Worm (Caenorhabditis elegans) whole organism, L4 larva: ENCODE data around the gene ccd-5.
A peak's percentile ranks its signal among the peaks of the same experiment; 100 is the strongest.

ENCODE experiments used
- D1046.2 ChIP-seq: fragments of 200-800 bp; sonication (Bioruptor generic); IDR thresholded peaks from 2 replicates; pipeline ENCODE4 v1.3.6; 2022; ENCODE audit warnings: missing genetic modification characterization, missing compliant biosample characterization
- F26F4.8 ChIP-seq: fragments of 200-800 bp; sonication (Bioruptor generic); conservative IDR thresholded peaks from 2 replicates; pipeline ENCODE4 v1.3.6; 2022; ENCODE audit warnings: missing genetic modification characterization, missing compliant biosample characterization
- F37D6.2 ChIP-seq: sonication (generic microtip); optimal IDR thresholded peaks from 2 replicates; lab custom pipeline; 2016; ENCODE audit warnings: mild to moderate bottlenecking, missing genetic modification characterization, missing compliant biosample characterization
- F49E8.2 ChIP-seq: sonication (generic microtip); optimal IDR thresholded peaks from 2 replicates; lab custom pipeline; 2016; ENCODE audit warnings: missing compliant biosample characterization, mild to moderate bottlenecking, missing genetic modification characterization, borderline replicate concordance
- R02D3.7 ChIP-seq: fragments of 150-350 bp; sonication (generic microtip); optimal IDR thresholded peaks from 3 replicates; lab custom pipeline; 2014; ENCODE audit warnings: missing biosample characterization, missing genetic modification characterization
- Y75B8A.6 ChIP-seq: fragments of 200-800 bp; sonication (Bioruptor generic); IDR thresholded peaks from 2 replicates; pipeline ENCODE4 v1.3.6; 2022; ENCODE audit warnings: missing genetic modification reagents, missing genetic modification characterization, missing compliant biosample characterization
- ZK337.2 ChIP-seq: fragments of 200-800 bp; sonication (Bioruptor generic); IDR thresholded peaks from 2 replicates; pipeline ENCODE4 v1.3.6; 2022; ENCODE audit warnings: missing genetic modification reagents, missing genetic modification characterization, missing compliant biosample characterization
- ZK546.5 ChIP-seq, 2 experiments: sonication (generic microtip); optimal IDR thresholded peaks; 2 replicates each; lab custom pipeline; 2017; ENCODE audit warnings: missing biosample characterization in 2 of 2, missing genetic modification characterization in 2 of 2
- aly-2 ChIP-seq: sonication (generic microtip); optimal IDR thresholded peaks from 2 replicates; lab custom pipeline; 2018; ENCODE audit warnings: missing biosample characterization, missing genetic modification characterization
- ama-1 ChIP-seq: fragments of 150-350 bp; optimal IDR thresholded peaks from 2 replicates; lab custom pipeline; 2014; ENCODE audit warnings: inconsistent platforms, mixed read lengths
- arid-1 ChIP-seq: fragments of 200-800 bp; sonication (Bioruptor generic); conservative IDR thresholded peaks from 2 replicates; pipeline ENCODE4 v1.3.6; 2022; ENCODE audit warnings: missing genetic modification reagents, missing genetic modification characterization, missing compliant biosample characterization
- attf-4 ChIP-seq: sonication (generic microtip); optimal IDR thresholded peaks from 3 replicates; lab custom pipeline; 2017; ENCODE audit warnings: missing biosample characterization, missing genetic modification characterization
- ceh-28 ChIP-seq: fragments of 150-350 bp; optimal IDR thresholded peaks from 2 replicates; lab custom pipeline; 2014; ENCODE audit warnings: missing biosample characterization, missing genetic modification reagents, missing genetic modification characterization
- ces-1 ChIP-seq: fragments of 150-350 bp; sonication (generic microtip); optimal IDR thresholded peaks from 4 replicates; lab custom pipeline; 2014; ENCODE audit warnings: missing biosample characterization, missing genetic modification reagents, missing genetic modification characterization
- cey-2 ChIP-seq: sonication (generic microtip); optimal IDR thresholded peaks from 3 replicates; lab custom pipeline; 2017; ENCODE audit warnings: missing genetic modification characterization, mild to moderate bottlenecking, missing compliant biosample characterization, antibody characterized with exemption, borderline replicate concordance; ENCODE audit not compliant: insufficient read depth
- daf-12 ChIP-seq: fragments of 150-350 bp; optimal IDR thresholded peaks from 2 replicates; lab custom pipeline; 2014; ENCODE audit warnings: missing biosample characterization, missing genetic modification reagents, missing genetic modification characterization
- daf-19 ChIP-seq: fragments of 200-800 bp; sonication (Bioruptor generic); conservative IDR thresholded peaks from 2 replicates; pipeline ENCODE4 v1.3.6; 2022; ENCODE audit warnings: missing genetic modification characterization, missing compliant biosample characterization
- dmd-6 ChIP-seq: fragments of 200-800 bp; sonication (Bioruptor generic); IDR thresholded peaks from 2 replicates; pipeline ENCODE4 v1.3.6; 2022; ENCODE audit warnings: missing genetic modification reagents, missing genetic modification characterization, missing compliant biosample characterization
- dmd-8 ChIP-seq: fragments of 200-800 bp; sonication (Bioruptor generic); IDR thresholded peaks from 2 replicates; pipeline ENCODE4 v1.3.6; 2022; ENCODE audit warnings: missing genetic modification characterization, missing compliant biosample characterization
- dmd-9 ChIP-seq: fragments of 200-800 bp; sonication (Bioruptor generic); IDR thresholded peaks from 2 replicates; pipeline ENCODE4 v1.3.6; 2022; ENCODE audit warnings: missing genetic modification reagents, missing genetic modification characterization, missing compliant biosample characterization
- dpl-1 ChIP-seq: fragments of 150-350 bp; optimal IDR thresholded peaks from 2 replicates; lab custom pipeline; 2014; ENCODE audit warnings: missing biosample characterization, missing genetic modification reagents, missing genetic modification characterization
- duxl-1 ChIP-seq: sonication (generic microtip); optimal IDR thresholded peaks from 2 replicates; lab custom pipeline; 2016; ENCODE audit warnings: mild to moderate bottlenecking, missing genetic modification characterization, moderate library complexity, missing compliant biosample characterization; ENCODE audit not compliant: poor library complexity
- dve-1 ChIP-seq: sonication (generic microtip); optimal IDR thresholded peaks from 2 replicates; lab custom pipeline; 2017; ENCODE audit warnings: antibody characterized with exemption, mild to moderate bottlenecking, missing genetic modification characterization, missing compliant biosample characterization; ENCODE audit not compliant: insufficient read depth
- egl-27 ChIP-seq: sonication (generic microtip); optimal IDR thresholded peaks from 3 replicates; lab custom pipeline; 2017; ENCODE audit warnings: missing biosample characterization, missing genetic modification reagents, missing genetic modification characterization
- fkh-10 ChIP-seq: fragments of 150-350 bp; optimal IDR thresholded peaks from 2 replicates; lab custom pipeline; 2014; ENCODE audit warnings: missing biosample characterization, missing genetic modification reagents, missing genetic modification characterization
- fos-1 ChIP-seq: fragments of 150-350 bp; optimal IDR thresholded peaks from 2 replicates; lab custom pipeline; 2014; ENCODE audit warnings: missing biosample characterization, missing genetic modification characterization
- hlh-11 ChIP-seq: fragments of 200-800 bp; sonication (Bioruptor generic); optimal IDR thresholded peaks from 2 replicates; lab custom pipeline; 2018; ENCODE audit warnings: mild to moderate bottlenecking, missing genetic modification characterization, missing compliant biosample characterization
- hlh-30 ChIP-seq: sonication (generic microtip); optimal IDR thresholded peaks from 2 replicates; lab custom pipeline; 2017; ENCODE audit warnings: antibody characterized with exemption, mild to moderate bottlenecking, missing genetic modification characterization, missing compliant biosample characterization; ENCODE audit not compliant: insufficient read depth
- hmg-1.1 ChIP-seq: fragments of 200-800 bp; sonication (Bioruptor generic); IDR thresholded peaks from 2 replicates; pipeline ENCODE4 v1.3.6; 2022; ENCODE audit warnings: missing genetic modification reagents, missing genetic modification characterization, missing compliant biosample characterization
- lim-7 ChIP-seq: fragments of 200-800 bp; sonication (Bioruptor generic); IDR thresholded peaks from 2 replicates; pipeline ENCODE4 v1.3.6; 2022; ENCODE audit warnings: missing genetic modification characterization, missing compliant biosample characterization
- lin-13 ChIP-seq: fragments of 150-350 bp; optimal IDR thresholded peaks from 2 replicates; lab custom pipeline; 2014; ENCODE audit warnings: missing biosample characterization, missing genetic modification reagents, missing genetic modification characterization
- lin-29 ChIP-seq: fragments of 200-800 bp; sonication (Bioruptor generic); IDR thresholded peaks from 2 replicates; pipeline ENCODE4 v1.3.6; 2022; ENCODE audit warnings: missing genetic modification reagents, missing genetic modification characterization, missing compliant biosample characterization
- lin-38 ChIP-seq: fragments of 200-800 bp; sonication (Bioruptor generic); IDR thresholded peaks from 2 replicates; pipeline ENCODE4 v1.3.6; 2022; ENCODE audit warnings: missing genetic modification reagents, missing genetic modification characterization, missing compliant biosample characterization
- lin-39 ChIP-seq: fragments of 150-350 bp; optimal IDR thresholded peaks from 2 replicates; lab custom pipeline; 2014; ENCODE audit warnings: missing biosample characterization, missing genetic modification reagents, missing genetic modification characterization
- lsy-2 ChIP-seq, 2 experiments: fragments of 150-350 bp in 1 of 2; sonication (generic microtip) in 1 of 2; optimal IDR thresholded peaks; 2 replicates each; lab custom pipeline; 2014 to 2017; ENCODE audit warnings: missing biosample characterization in 2 of 2, missing genetic modification characterization in 2 of 2
- madf-5 ChIP-seq, 2 experiments: fragments of 200-800 bp; sonication (Bioruptor generic); IDR thresholded peaks; 2 replicates each; pipeline ENCODE4 v1.3.6; 2022; ENCODE audit warnings: missing compliant biosample characterization in 2 of 2, missing genetic modification characterization in 2 of 2
- madf-9 ChIP-seq: fragments of 200-800 bp; sonication (Bioruptor generic); conservative IDR thresholded peaks from 2 replicates; pipeline ENCODE4 v1.3.6; 2022; ENCODE audit warnings: missing genetic modification reagents, missing genetic modification characterization, missing compliant biosample characterization
- mdt-29 ChIP-seq: fragments of 200-800 bp; sonication (Bioruptor generic); IDR thresholded peaks from 2 replicates; pipeline ENCODE4 v1.3.6; 2022; ENCODE audit warnings: missing genetic modification reagents, missing genetic modification characterization, missing compliant biosample characterization
- mep-1 ChIP-seq: fragments of 150-350 bp; sonication (generic microtip); optimal IDR thresholded peaks from 3 replicates; lab custom pipeline; 2014; ENCODE audit warnings: missing biosample characterization, missing genetic modification characterization
- mxl-3 ChIP-seq: fragments of 200-800 bp; sonication (Bioruptor generic); optimal IDR thresholded peaks from 2 replicates; lab custom pipeline; 2018; ENCODE audit warnings: mild to moderate bottlenecking, missing genetic modification characterization, missing compliant biosample characterization
- nhr-102 ChIP-seq: sonication (generic microtip); optimal IDR thresholded peaks from 2 replicates; lab custom pipeline; 2016; ENCODE audit warnings: mild to moderate bottlenecking, missing genetic modification characterization, moderate library complexity, missing compliant biosample characterization
- nhr-237 ChIP-seq: sonication (generic microtip); optimal IDR thresholded peaks from 2 replicates; lab custom pipeline; 2017; ENCODE audit warnings: missing biosample characterization, missing genetic modification characterization
- nhr-6 ChIP-seq: fragments of 150-350 bp; optimal IDR thresholded peaks from 2 replicates; lab custom pipeline; 2014; ENCODE audit warnings: missing biosample characterization, missing genetic modification characterization
- pqm-1 ChIP-seq: sonication (generic microtip); optimal IDR thresholded peaks from 2 replicates; lab custom pipeline; 2017; ENCODE audit warnings: missing biosample characterization, missing genetic modification characterization
- rbr-2 ChIP-seq: sonication (generic microtip); optimal IDR thresholded peaks from 2 replicates; lab custom pipeline; 2016; ENCODE audit warnings: missing genotype, missing genetic modification characterization, missing compliant biosample characterization
- set-16 ChIP-seq: fragments of 200-800 bp; sonication (Bioruptor generic); IDR thresholded peaks from 2 replicates; pipeline ENCODE4 v1.3.6; 2022; ENCODE audit warnings: missing genetic modification reagents, missing genetic modification characterization, missing compliant biosample characterization
- snpc-1.2 ChIP-seq: fragments of 200-800 bp; sonication (Bioruptor generic); IDR thresholded peaks from 2 replicates; pipeline ENCODE4 v1.3.6; 2022; ENCODE audit warnings: missing genetic modification reagents, missing genetic modification characterization, missing compliant biosample characterization
- spr-1 ChIP-seq: sonication (generic microtip); optimal IDR thresholded peaks from 2 replicates; lab custom pipeline; 2016; ENCODE audit warnings: mild to moderate bottlenecking, missing genetic modification characterization, missing compliant biosample characterization
- unc-39 ChIP-seq: sonication (generic microtip); optimal IDR thresholded peaks from 2 replicates; lab custom pipeline; 2017; ENCODE audit warnings: missing biosample characterization, missing genetic modification characterization
- zag-1 ChIP-seq: fragments of 150-350 bp; optimal IDR thresholded peaks from 2 replicates; lab custom pipeline; 2014; ENCODE audit warnings: missing biosample characterization, missing genetic modification characterization
- zfp-3 ChIP-seq: fragments of 200-800 bp; sonication (Bioruptor generic); conservative IDR thresholded peaks from 2 replicates; pipeline ENCODE4 v1.3.6; 2022; ENCODE audit warnings: missing genetic modification reagents, missing genetic modification characterization, missing compliant biosample characterization

The ccd-5 gene

DNA sequence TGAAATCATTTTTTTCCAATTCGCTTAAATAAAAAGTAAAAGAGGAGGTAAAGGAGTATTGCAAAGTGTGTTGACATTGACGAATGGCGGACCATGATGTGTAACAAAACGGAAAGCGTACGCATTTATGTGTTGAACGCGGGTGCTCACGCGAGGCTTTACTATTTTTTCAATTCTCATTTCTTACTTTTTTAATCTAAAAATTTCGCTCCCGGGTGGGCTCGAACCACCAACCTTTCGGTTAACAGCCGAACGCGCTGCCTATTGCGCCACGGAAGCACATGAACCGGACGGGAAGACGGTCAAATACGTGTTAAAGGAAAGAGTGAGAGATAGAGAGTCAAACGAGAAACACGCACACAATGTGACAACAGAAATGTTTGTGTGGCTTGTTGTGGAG lies 23.1 kb downstream of the ccd-5 start (continued):
- TF ChIP-seq arid-1 (GFP tag; lab: Robert Waterston, UW) (peak; percentile 73), snpc-1.2 (GFP tag; lab: Robert Waterston, UW) (peak; percentile 90), mep-1 (tag; lab: Kevin White, UChicago) (peak; percentile 89), madf-5 (GFP tag; IDR thresholded peaks at IDR 0.05; lab: Robert Waterston, UW) (peak; percentile 68 to 91; a peak in 2 of 4 replicates), lin-13 (GFP tag; lab: Kevin White, UChicago) (peak; percentile 71), nhr-102 (tag; lab: Kevin White, UChicago) (peak; percentile 57), lim-7 (GFP tag; lab: Robert Waterston, UW) (peak; percentile 81), lin-38 (GFP tag; lab: Robert Waterston, UW) (peak; percentile 69), daf-12 (tag; lab: Kevin White, UChicago) (no peak), fos-1 (tag; lab: Kevin White, UChicago) (no peak), rbr-2 (tag; lab: Kevin White, UChicago) (peak; percentile 69), mxl-3 (no peak), spr-1 (tag; lab: Kevin White, UChicago) (peak; percentile 66), lsy-2 (tag; optimal IDR thresholded peaks at IDR 0.05; lab: Kevin White, UChicago) (peak in 1 of 2 experiments; percentile 65), ama-1 (lab: Kevin White, UChicago) (no peak), ZK337.2 (peak; percentile 51; the same call in 1 of the 2 replicates), dpl-1 (GFP tag; lab: Kevin White, UChicago) (peak; percentile 6), dmd-8 (GFP tag; lab: Robert Waterston, UW) (peak; percentile 89), duxl-1 (tag; lab: Kevin White, UChicago) (peak; percentile 34), Y75B8A.6 (GFP tag; lab: Robert Waterston, UW) (0 out of 2 replicates have a peak, but pooled peaks have one; percentile 72), F26F4.8 (GFP tag; lab: Robert Waterston, UW) (peak; percentile 77; the same call in 1 of the 2 replicates), aly-2 (tag; lab: Kevin White, UChicago) (peak; percentile 57), D1046.2 (GFP tag; lab: Robert Waterston, UW) (no peak), mdt-29 (GFP tag; lab: Robert Waterston, UW) (0 out of 2 replicates have a peak, but pooled peaks have one; percentile 47), attf-4 (tag; lab: Kevin White, UChicago) (no peak), madf-9 (GFP tag; lab: Robert Waterston, UW) (peak; percentile 55), dmd-6 (GFP tag; lab: Robert Waterston, UW) (peak; percentile 74), pqm-1 (no peak), unc-39 (tag; lab: Kevin White, UChicago) (no peak), egl-27 (tag; lab: Kevin White, UChicago) (no peak), ZK546.5 (tag; optimal IDR thresholded peaks at IDR 0.05; lab: Kevin White, UChicago) (no peak), nhr-6 (tag; lab: Kevin White, UChicago) (peak; percentile 64), lin-29 (no peak; the same call in 1 of the 2 replicates), R02D3.7 (no peak), hlh-30 (tag; lab: Kevin White, UChicago) (peak; percentile 75), fkh-10 (peak; percentile 49), ceh-28 (tag; lab: Kevin White, UChicago) (no peak), nhr-237 (tag; lab: Kevin White, UChicago) (no peak), hmg-1.1 (GFP tag; lab: Robert Waterston, UW) (peak; percentile 94), cey-2 (tag; lab: Kevin White, UChicago) (no peak), F37D6.2 (tag; lab: Kevin White, UChicago) (peak; percentile 7), dve-1 (tag; lab: Kevin White, UChicago) (peak; percentile 69), zag-1 (tag; lab: Kevin White, UChicago) (no peak), daf-19 (GFP tag; lab: Robert Waterston, UW) (peak; percentile 79), hlh-11 (tag; lab: Kevin White, UChicago) (peak; percentile 75), ces-1 (GFP tag; lab: Kevin White, UChicago) (no peak), F49E8.2 (peak; percentile 41), lin-39 (tag; lab: Kevin White, UChicago) (no peak), dmd-9 (0 out of 2 replicates have a peak, but pooled peaks have one; percentile 50), set-16 (peak; percentile 28; the same call in 1 of the 2 replicates), zfp-3 (GFP tag; lab: Robert Waterston, UW) (0 out of 2 replicates have a peak, but pooled peaks have one; percentile 52)
